Fruit fly (Drosophila melanogaster): ENCODE results near the gene sd.

The sd gene

DNA sequence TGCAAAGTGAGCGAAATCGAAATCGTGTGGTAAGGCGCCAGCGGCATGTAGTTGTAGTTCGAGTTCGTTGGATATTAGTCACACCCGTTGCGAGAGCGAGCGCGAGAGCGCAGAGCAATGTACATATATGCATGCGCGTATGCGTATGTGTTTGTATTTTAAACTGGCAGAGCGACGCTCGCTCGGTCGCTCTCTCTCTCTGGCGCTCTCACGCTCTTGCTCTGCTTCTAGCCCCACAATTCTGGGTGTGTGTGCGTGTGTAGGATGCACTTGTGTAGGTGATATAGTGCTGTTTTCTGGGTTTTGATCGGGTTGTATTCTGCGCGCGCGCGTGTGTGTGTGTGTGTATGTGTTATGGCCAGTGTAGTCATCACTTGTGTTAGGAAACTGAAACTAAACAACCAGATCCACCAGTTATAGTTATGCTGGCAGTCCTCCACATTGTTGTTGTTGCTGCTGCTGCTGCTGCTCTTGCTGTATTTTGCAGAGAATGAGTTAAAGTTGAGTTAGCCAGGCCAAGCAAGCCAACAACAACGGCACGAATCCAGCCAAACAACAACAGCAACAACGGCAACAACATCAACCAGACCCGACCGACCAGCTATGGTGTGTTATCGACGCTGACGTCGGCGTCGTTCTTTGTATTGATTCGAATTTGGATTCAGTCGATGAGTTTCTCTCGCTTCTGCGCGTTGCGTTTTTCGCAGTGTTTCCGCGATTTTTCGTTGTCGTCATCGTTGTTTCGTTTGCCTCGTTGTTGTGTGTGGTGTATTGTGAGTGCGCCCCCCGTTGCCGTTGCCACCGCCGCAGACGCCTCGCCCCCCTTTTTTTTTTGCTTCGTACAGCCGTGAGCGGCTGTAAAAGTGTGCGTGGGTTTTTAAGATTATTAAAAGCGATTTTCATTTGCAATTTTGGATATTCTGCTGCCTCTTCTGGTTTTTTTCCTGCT is 7.8 kb downstream of the sd start (continued):
- TF ChIP-seq CG6689 (GFP tag; IDR thresholded peaks at IDR 0.05): no peak
- peak; percentile 66 for TF ChIP-seq CG10543 (GFP tag; optimal IDR thresholded peaks at IDR 0.05)
- no peak for TF ChIP-seq CG1603 (tag; optimal IDR thresholded peaks at IDR 0.05)
- TF ChIP-seq kah (GFP tag; optimal IDR thresholded peaks at IDR 0.05): no peak
- no peak for TF ChIP-seq cad (GFP tag; optimal IDR thresholded peaks at IDR 0.05)
- TF ChIP-seq CG7786 (GFP tag; optimal IDR thresholded peaks at IDR 0.05): no peak
- no peak; the same call in 1 of the 2 replicates for TF ChIP-seq GATAe (GFP tag; conservative IDR thresholded peaks at IDR 0.05)
- TF ChIP-seq CG2889 (GFP tag; IDR thresholded peaks at IDR 0.05): no peak
- peak; percentile 10 for TF ChIP-seq CG18599 (GFP tag; optimal IDR thresholded peaks at IDR 0.05)
- TF ChIP-seq CG2120 (GFP tag; optimal IDR thresholded peaks at IDR 0.05): no peak
- TF ChIP-seq ind (GFP tag; optimal IDR thresholded peaks at IDR 0.05): no peak
- no peak for TF ChIP-seq zfh1 (GFP tag; IDR thresholded peaks at IDR 0.05)
- no peak for TF ChIP-seq Sox102F (GFP tag; optimal IDR thresholded peaks at IDR 0.05)
- TF ChIP-seq Sry-δ (GFP tag; optimal IDR thresholded peaks at IDR 0.05): no peak
- no peak for TF ChIP-seq CG17186 (GFP tag; optimal IDR thresholded peaks at IDR 0.05)
- no peak for TF ChIP-seq D19A (tag; optimal IDR thresholded peaks at IDR 0.05)
- TF ChIP-seq CG14050 (GFP tag; IDR thresholded peaks at IDR 0.05): no peak
- TF ChIP-seq ro (GFP tag; IDR thresholded peaks at IDR 0.05): no peak
- peak; percentile 44 for TF ChIP-seq mirr (GFP tag; optimal IDR thresholded peaks at IDR 0.05)
- peak; percentile 99 for TF ChIP-seq cg (GFP tag; optimal IDR thresholded peaks at IDR 0.05)
- no peak for TF ChIP-seq CG1233 (GFP tag; optimal IDR thresholded peaks at IDR 0.05)
- no peak for TF ChIP-seq CG12071 (GFP tag; optimal IDR thresholded peaks at IDR 0.05)
- TF ChIP-seq CG12769 (tag; optimal IDR thresholded peaks at IDR 0.05): peak; percentile 56
- no peak for TF ChIP-seq jigr1 (GFP tag; IDR thresholded peaks at IDR 0.05)
- TF ChIP-seq inv (GFP tag; IDR thresholded peaks at IDR 0.05; ENCODE audit: partially characterized antibody): no peak; the same call in 1 of the 2 replicates
- no peak for TF ChIP-seq Awh (GFP tag; IDR thresholded peaks at IDR 0.05)
- no peak for TF ChIP-seq CG1647 (GFP tag; optimal IDR thresholded peaks at IDR 0.05)
- peak; percentile 26 for TF ChIP-seq sug (tag; optimal IDR thresholded peaks at IDR 0.05)
- peak; percentile 88 for TF ChIP-seq crol (GFP tag; IDR thresholded peaks at IDR 0.05)
- TF ChIP-seq kay (GFP tag; optimal IDR thresholded peaks at IDR 0.05): peak; percentile 45
- TF ChIP-seq Mrtf (GFP tag; IDR thresholded peaks at IDR 0.05): no peak
- peak; percentile 12; the same call in 1 of the 2 replicates for TF ChIP-seq bbx (GFP tag; IDR thresholded peaks at IDR 0.05; ENCODE audit: partially characterized antibody)
- no peak for TF ChIP-seq twi (tag; optimal IDR thresholded peaks at IDR 0.05)
- TF ChIP-seq Sox100B (GFP tag; optimal IDR thresholded peaks at IDR 0.05): no peak
- TF ChIP-seq Med (GFP tag): peak; percentile 32
- peak; percentile 4; the same call in 1 of the 2 replicates for TF ChIP-seq Atf6 (GFP tag; IDR thresholded peaks at IDR 0.05)
- no peak for TF ChIP-seq h (optimal IDR thresholded peaks at IDR 0.05)
- no peak for TF ChIP-seq en (GFP tag; optimal IDR thresholded peaks at IDR 0.05)
- no peak for TF ChIP-seq CG8944 (GFP tag; optimal IDR thresholded peaks at IDR 0.05)
- peak; percentile 12 for TF ChIP-seq B-H2 (GFP tag; optimal IDR thresholded peaks at IDR 0.05)
- TF ChIP-seq CG11247 (GFP tag; IDR thresholded peaks at IDR 0.05): no peak
- TF ChIP-seq crc (GFP tag; optimal IDR thresholded peaks at IDR 0.05): no peak
- TF ChIP-seq Bgb (GFP tag; IDR thresholded peaks at IDR 0.05; ENCODE audit: partially characterized antibody): no peak; the same call in 1 of the 2 replicates
- TF ChIP-seq CG2202 (tag; optimal IDR thresholded peaks at IDR 0.05): no peak
- peak; percentile 87 for TF ChIP-seq CG5180 (GFP tag; optimal IDR thresholded peaks at IDR 0.05)
- no peak for TF ChIP-seq Max (GFP tag; optimal IDR thresholded peaks at IDR 0.05)
- no peak for TF ChIP-seq CG14965 (GFP tag; optimal IDR thresholded peaks at IDR 0.05; ENCODE audit: borderline replicate concordance)
- TF ChIP-seq CG2712 (tag; optimal IDR thresholded peaks at IDR 0.05): no peak
- no peak for TF ChIP-seq HHEX (GFP tag; optimal IDR thresholded peaks at IDR 0.05)
